Worm (Caenorhabditis elegans): Measurements from ENCODE around the gene aagr-1.

Gene aagr-1

ce11 chrIV:8375381-8375780, 9.1 kb downstream of the aagr-1 start (continued):
- TF ChIP-seq sox-2 (GFP tag; IDR thresholded peaks at IDR 0.05) (peak; percentile 72), unc-3 (GFP tag; conservative IDR thresholded peaks at IDR 0.05) (peak; percentile 65; the same call in 1 of the 2 replicates), unc-3 (tag; optimal IDR thresholded peaks at IDR 0.05) (peak; percentile 79), ceh-2 (tag; optimal IDR thresholded peaks at IDR 0.05) (peak; percentile 77), ceh-34 (tag; optimal IDR thresholded peaks at IDR 0.05) (peak; percentile 87), nhr-232 (tag; optimal IDR thresholded peaks at IDR 0.05) (peak; percentile 82), ceh-19 (GFP tag; optimal IDR thresholded peaks at IDR 0.05) (peak; percentile 75), dmd-4 (tag; optimal IDR thresholded peaks at IDR 0.05; ENCODE audit: borderline replicate concordance) (peak; percentile 31), che-1 (tag; optimal IDR thresholded peaks at IDR 0.05) (peak; percentile 86), ets-4 (tag; optimal IDR thresholded peaks at IDR 0.05) (peak; percentile 34), ceh-31 (tag; optimal IDR thresholded peaks at IDR 0.05) (peak; percentile 72), ceh-14 (tag; optimal IDR thresholded peaks at IDR 0.05) (peak; percentile 62), pros-1 (tag; optimal IDR thresholded peaks at IDR 0.05) (peak; percentile 49), C08G9.2 (tag; optimal IDR thresholded peaks at IDR 0.05) (peak; percentile 69), ceh-9 (tag; optimal IDR thresholded peaks at IDR 0.05) (peak; percentile 9), fax-1 (tag; optimal IDR thresholded peaks at IDR 0.05) (peak; percentile 66), fkh-6 (tag; optimal IDR thresholded peaks at IDR 0.05) (peak; percentile 80)

- no peak for TF ChIP-seq C38D4.7 (GFP tag; optimal IDR thresholded peaks at IDR 0.05)
- TF ChIP-seq ceh-22 (tag; optimal IDR thresholded peaks at IDR 0.05) = no peak
- TF ChIP-seq T23F11.4 (GFP tag; optimal IDR thresholded peaks at IDR 0.05) = no peak
- no peak for TF ChIP-seq unc-86 (tag; optimal IDR thresholded peaks at IDR 0.05)
- no peak for TF ChIP-seq pag-3 (tag; optimal IDR thresholded peaks at IDR 0.05; ENCODE audit: borderline replicate concordance)
- no peak for TF ChIP-seq ceh-48 (tag; optimal IDR thresholded peaks at IDR 0.05)
- no peak for TF ChIP-seq hlh-8 (tag; optimal IDR thresholded peaks at IDR 0.05)
- TF ChIP-seq pax-1 (tag; optimal IDR thresholded peaks at IDR 0.05) = no peak
- no peak for TF ChIP-seq fkh-10 (GFP tag; optimal IDR thresholded peaks at IDR 0.05)
- no peak for TF ChIP-seq sox-2 (GFP tag; IDR thresholded peaks at IDR 0.05)
Observed at ce11 chrIV:8376923-8377322, 10.6 kb downstream of the aagr-1 start.

- no peak for TF ChIP-seq ceh-22 (tag; optimal IDR thresholded peaks at IDR 0.05)
- no peak for TF ChIP-seq odd-2 (tag; optimal IDR thresholded peaks at IDR 0.05)
- no peak for TF ChIP-seq hlh-15 (tag; optimal IDR thresholded peaks at IDR 0.05)
- no peak for TF ChIP-seq pqm-1 (tag; optimal IDR thresholded peaks at IDR 0.05)
- no peak for TF ChIP-seq elt-2 (tag; optimal IDR thresholded peaks at IDR 0.05)
- TF ChIP-seq ref-2 (tag; optimal IDR thresholded peaks at IDR 0.05) = no peak
- TF ChIP-seq sdc-2 (tag; optimal IDR thresholded peaks at IDR 0.05) = no peak
- TF ChIP-seq ceh-2 (tag; optimal IDR thresholded peaks at IDR 0.05) = no peak
- no peak for TF ChIP-seq ceh-14 (tag; optimal IDR thresholded peaks at IDR 0.05)
Observed at ce11 chrIV:8377501-8377900, 11.2 kb downstream of the aagr-1 start, which contains the start of gene D2096.7. Gene D2096.7 (minus strand): TSS chrIV:8377630.

- TF ChIP-seq nfya-1 (tag; optimal IDR thresholded peaks at IDR 0.05) (no peak), sox-2 (GFP tag; IDR thresholded peaks at IDR 0.05) (no peak), ets-4 (tag; optimal IDR thresholded peaks at IDR 0.05) (no peak), hlh-13 (GFP tag; optimal IDR thresholded peaks at IDR 0.05) (no peak), ceh-34 (tag; optimal IDR thresholded peaks at IDR 0.05) (no peak), nhr-232 (tag; optimal IDR thresholded peaks at IDR 0.05) (no peak), ceh-18 (tag; optimal IDR thresholded peaks at IDR 0.05) (no peak), ceh-9 (tag; optimal IDR thresholded peaks at IDR 0.05) (no peak), tbx-7 (tag; optimal IDR thresholded peaks at IDR 0.05) (no peak), gmeb-2 (tag; optimal IDR thresholded peaks at IDR 0.05) (no peak), sox-4 (tag; optimal IDR thresholded peaks at IDR 0.05) (no peak), odd-2 (tag; optimal IDR thresholded peaks at IDR 0.05) (no peak), unc-42 (tag; optimal IDR thresholded peaks at IDR 0.05) (no peak), T23F11.4 (GFP tag; optimal IDR thresholded peaks at IDR 0.05) (no peak)
Observed at ce11 chrIV:8378280-8378679, 12.0 kb downstream of the aagr-1 start.
